Fruit fly (Drosophila melanogaster) whole organism: Measurements from ENCODE around the gene Actn3.

Experiments used
- CG8478 ChIP-seq: fragments of >200 bp; optimal IDR thresholded peaks from 2 replicates; lab custom pipeline; 2018; ENCODE audit warnings: inconsistent platforms
- pan ChIP-seq: fragments of >200 bp; optimal IDR thresholded peaks from 2 replicates; lab custom pipeline; 2017
- psq ChIP-seq: fragments of >200 bp; optimal IDR thresholded peaks from 2 replicates; lab custom pipeline; 2017
- usp ChIP-seq: fragments of >200 bp; optimal IDR thresholded peaks from 2 replicates; lab custom pipeline; 2017; ENCODE audit warnings: missing biosample characterization, missing genetic modification characterization, mixed read lengths

- no peak for TF ChIP-seq psq (lab: Kevin White, UChicago)
- TF ChIP-seq pan (lab: Kevin White, UChicago), result no peak
- TF ChIP-seq CG8478 (lab: Kevin White, UChicago), result no peak
- TF ChIP-seq usp (GFP tag; lab: Kevin White, UChicago), result no peak
These were observed 23.2 kb downstream of the Actn3 start for dm6 chr3R:16954423-16954822.
